Fruit fly (Drosophila melanogaster): ENCODE measurements around the gene CG32686.

Gene CG32686

DNA sequence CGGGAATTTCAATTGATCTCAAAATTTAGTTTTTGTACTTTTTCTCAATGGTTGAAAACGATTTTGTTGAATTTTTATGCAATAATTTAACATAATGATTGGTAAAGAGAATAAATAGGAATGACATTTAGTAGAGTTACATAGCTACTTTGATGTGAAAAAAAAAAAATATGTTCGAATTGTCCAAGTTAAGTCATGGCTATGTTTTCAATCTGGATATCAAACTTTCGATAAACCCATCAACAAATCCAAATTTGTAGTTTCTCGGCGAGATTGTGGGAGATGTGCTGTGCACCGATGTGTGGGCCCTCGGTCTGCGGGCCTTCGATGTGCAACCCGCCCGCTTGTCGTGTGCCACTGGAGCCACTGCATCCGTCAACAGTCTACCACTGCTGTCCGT lies at the start of gene CG32686, which contains the start of gene CG2898:
CG32686 (minus strand) TSS at position 101 of the 400 bp plus-strand sequence.
CG2898 (plus strand) TSS at position 159 of the 400 bp plus-strand sequence.
- TF ChIP-seq usp (GFP tag; optimal IDR thresholded peaks at IDR 0.05), result no peak
- no peak for TF ChIP-seq Myc (optimal IDR thresholded peaks at IDR 0.05)
- TF ChIP-seq jim (GFP tag; optimal IDR thresholded peaks at IDR 0.05), result no peak
- TF ChIP-seq Hnf4 (GFP tag; optimal IDR thresholded peaks at IDR 0.05), result no peak
- no peak for TF ChIP-seq GATAd (GFP tag; optimal IDR thresholded peaks at IDR 0.05)
- TF ChIP-seq psq (GFP tag; optimal IDR thresholded peaks at IDR 0.05), result no peak

DNA sequence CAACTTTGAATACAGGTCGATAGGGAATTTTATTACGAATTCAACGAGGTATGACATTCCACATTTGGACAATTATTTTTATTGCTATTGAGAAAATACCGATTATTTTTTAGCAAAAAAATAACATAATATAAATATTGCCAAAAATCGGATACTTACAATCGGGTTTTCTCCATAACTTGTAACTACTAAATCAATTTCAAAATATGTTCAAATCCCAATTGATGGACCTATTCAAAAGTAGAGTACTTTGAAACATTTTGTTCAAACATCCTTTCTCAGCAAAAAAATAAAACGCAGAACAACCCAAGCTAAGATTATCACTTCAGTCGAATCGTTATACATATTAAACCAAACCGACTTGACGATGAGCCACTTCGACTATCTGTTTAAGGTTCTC lies 42.0 kb upstream of the CG32686 start, which contains the start of gene RabX2:
RabX2 (plus strand) TSS at position 301 of the 400 bp plus-strand sequence.
- TF ChIP-seq N (GFP tag; optimal IDR thresholded peaks at IDR 0.05) (no peak), h (GFP tag; optimal IDR thresholded peaks at IDR 0.05) (no peak), rgr (GFP tag; optimal IDR thresholded peaks at IDR 0.05) (no peak), Vsx2 (GFP tag; optimal IDR thresholded peaks at IDR 0.05; ENCODE audit: partially characterized antibody) (no peak), HLH106 (tag; optimal IDR thresholded peaks at IDR 0.05) (no peak), ey (GFP tag; optimal IDR thresholded peaks at IDR 0.05) (no peak), GATAd (GFP tag; optimal IDR thresholded peaks at IDR 0.05) (no peak), sage (GFP tag; optimal IDR thresholded peaks at IDR 0.05) (no peak), Hnf4 (GFP tag; optimal IDR thresholded peaks at IDR 0.05) (no peak), Dif (GFP tag; optimal IDR thresholded peaks at IDR 0.05; ENCODE audit: partially characterized antibody) (no peak), foxo (GFP tag; optimal IDR thresholded peaks at IDR 0.05) (no peak), pan (optimal IDR thresholded peaks at IDR 0.05) (no peak), br (GFP tag; optimal IDR thresholded peaks at IDR 0.05) (no peak), Abd-B (GFP tag; optimal IDR thresholded peaks at IDR 0.05) (no peak), usp (GFP tag; optimal IDR thresholded peaks at IDR 0.05) (no peak), OdsH (GFP tag; optimal IDR thresholded peaks at IDR 0.05) (no peak), Rel (GFP tag; optimal IDR thresholded peaks at IDR 0.05) (no peak), Rel (tag; optimal IDR thresholded peaks at IDR 0.05) (no peak), fru (GFP tag; optimal IDR thresholded peaks at IDR 0.05) (no peak), brk (GFP tag; optimal IDR thresholded peaks at IDR 0.05) (no peak)

DNA sequence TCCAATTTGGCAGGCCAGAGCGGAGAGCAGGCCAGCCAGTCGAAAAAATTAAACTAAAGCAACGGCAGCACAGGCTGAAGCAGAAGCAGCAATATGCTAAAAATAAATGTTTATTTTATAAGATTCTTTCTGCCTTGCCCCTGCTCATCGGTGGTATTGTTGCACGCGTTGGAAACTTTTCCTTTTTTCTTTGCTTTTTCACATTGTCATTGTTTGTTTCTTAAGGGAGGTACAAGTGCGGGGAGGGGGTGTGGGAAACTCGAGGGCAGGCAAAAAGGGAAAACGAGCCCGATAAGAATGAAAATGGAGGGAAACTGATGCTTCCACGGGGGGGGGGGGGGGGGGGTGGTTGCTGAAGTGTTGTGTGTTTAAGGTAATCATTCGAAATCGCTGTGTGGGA lies 23.8 kb upstream of the CG32686 start:
- no peak for TF ChIP-seq Myc (optimal IDR thresholded peaks at IDR 0.05)
- no peak for TF ChIP-seq pan (optimal IDR thresholded peaks at IDR 0.05)
- TF ChIP-seq Vsx2 (GFP tag; optimal IDR thresholded peaks at IDR 0.05; ENCODE audit: partially characterized antibody), result no peak
- TF ChIP-seq jim (GFP tag; optimal IDR thresholded peaks at IDR 0.05), result no peak
- no peak for TF ChIP-seq rgr (GFP tag; optimal IDR thresholded peaks at IDR 0.05)
- no peak for TF ChIP-seq sv (GFP tag; optimal IDR thresholded peaks at IDR 0.05)
- TF ChIP-seq HLH106 (tag; optimal IDR thresholded peaks at IDR 0.05), result no peak
- TF ChIP-seq dmrt93B (GFP tag; optimal IDR thresholded peaks at IDR 0.05), result no peak
- TF ChIP-seq fru (GFP tag; optimal IDR thresholded peaks at IDR 0.05), result no peak

DNA sequence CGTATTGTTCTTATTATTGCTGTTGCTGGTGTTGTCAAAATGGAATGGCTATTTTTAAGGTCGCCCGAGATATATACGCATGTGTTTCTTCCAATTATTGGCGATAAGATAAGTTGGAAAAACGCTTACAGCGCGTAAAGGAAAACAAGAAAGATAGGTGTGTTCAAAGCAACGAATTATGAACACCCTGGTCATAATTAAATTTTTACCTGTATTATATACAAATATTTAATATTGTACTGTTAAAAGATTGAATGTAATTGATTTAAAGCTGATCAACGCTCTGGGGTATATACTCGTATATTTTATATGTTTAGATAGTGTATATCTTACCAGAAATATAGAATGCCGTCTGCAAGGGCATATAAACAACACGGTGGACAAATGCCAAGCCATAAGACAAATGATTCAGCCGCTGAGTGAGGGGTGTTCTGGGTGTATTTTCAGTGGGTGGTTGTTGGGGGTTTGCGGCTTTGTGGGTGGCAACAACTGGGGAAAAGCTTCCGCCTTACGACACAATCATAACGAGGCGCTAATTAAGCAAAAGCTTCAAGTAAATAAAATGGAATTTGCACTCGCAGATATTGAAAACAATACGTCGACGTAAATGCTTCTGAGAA lies 22.5 kb upstream of the CG32686 start:
- TF ChIP-seq dsf (GFP tag; optimal IDR thresholded peaks at IDR 0.05; ENCODE audit: borderline replicate concordance) (no peak), GATAd (GFP tag; optimal IDR thresholded peaks at IDR 0.05) (no peak), sage (GFP tag; optimal IDR thresholded peaks at IDR 0.05) (no peak), h (GFP tag; optimal IDR thresholded peaks at IDR 0.05) (peak; percentile 15), dmrt93B (GFP tag; optimal IDR thresholded peaks at IDR 0.05) (no peak), CG32264 (GFP tag; optimal IDR thresholded peaks at IDR 0.05) (no peak), CG9705 (GFP tag; optimal IDR thresholded peaks at IDR 0.05) (no peak), brk (GFP tag; optimal IDR thresholded peaks at IDR 0.05) (no peak), Dif (GFP tag; optimal IDR thresholded peaks at IDR 0.05; ENCODE audit: partially characterized antibody) (no peak), Rel (GFP tag; optimal IDR thresholded peaks at IDR 0.05) (no peak), Rel (tag; optimal IDR thresholded peaks at IDR 0.05) (no peak), pan (optimal IDR thresholded peaks at IDR 0.05) (no peak), rgr (GFP tag; optimal IDR thresholded peaks at IDR 0.05) (peak; percentile 24), foxo (GFP tag; optimal IDR thresholded peaks at IDR 0.05) (peak in 1 of 2 experiments; percentile 22), sv (GFP tag; optimal IDR thresholded peaks at IDR 0.05) (no peak), Hr78 (GFP tag; optimal IDR thresholded peaks at IDR 0.05) (no peak), CrebA (GFP tag; optimal IDR thresholded peaks at IDR 0.05; ENCODE audit: borderline replicate concordance) (no peak), psq (GFP tag; optimal IDR thresholded peaks at IDR 0.05) (peak; percentile 12), Dfd (GFP tag; optimal IDR thresholded peaks at IDR 0.05) (no peak), ey (GFP tag; optimal IDR thresholded peaks at IDR 0.05) (peak; percentile 1), Hnf4 (GFP tag; optimal IDR thresholded peaks at IDR 0.05) (no peak), woc (GFP tag; optimal IDR thresholded peaks at IDR 0.05) (no peak), OdsH (GFP tag; optimal IDR thresholded peaks at IDR 0.05) (peak; percentile 5), br (GFP tag; optimal IDR thresholded peaks at IDR 0.05) (no peak), fru (GFP tag; optimal IDR thresholded peaks at IDR 0.05) (peak; percentile 30), jim (GFP tag; optimal IDR thresholded peaks at IDR 0.05) (no peak), lola (GFP tag; optimal IDR thresholded peaks at IDR 0.05) (no peak), Vsx2 (GFP tag; optimal IDR thresholded peaks at IDR 0.05; ENCODE audit: partially characterized antibody) (no peak), HLH106 (tag; optimal IDR thresholded peaks at IDR 0.05) (peak; percentile 37), Abd-B (GFP tag; optimal IDR thresholded peaks at IDR 0.05) (no peak), N (GFP tag; optimal IDR thresholded peaks at IDR 0.05) (no peak), Myc (optimal IDR thresholded peaks at IDR 0.05) (no peak), Jra (GFP tag; optimal IDR thresholded peaks at IDR 0.05) (no peak), Hr83 (GFP tag; optimal IDR thresholded peaks at IDR 0.05; ENCODE audit: poor library complexity, severe bottlenecking) (no peak), Mio (GFP tag; optimal IDR thresholded peaks at IDR 0.05) (no peak), usp (GFP tag; optimal IDR thresholded peaks at IDR 0.05) (no peak), Sp1 (GFP tag; optimal IDR thresholded peaks at IDR 0.05) (peak; percentile 27), tai (GFP tag; optimal IDR thresholded peaks at IDR 0.05) (no peak)

Measured in whole organism, wandering third instar larva.